Worm (Caenorhabditis elegans): Measurements from ENCODE around the gene col-104.

DNA sequence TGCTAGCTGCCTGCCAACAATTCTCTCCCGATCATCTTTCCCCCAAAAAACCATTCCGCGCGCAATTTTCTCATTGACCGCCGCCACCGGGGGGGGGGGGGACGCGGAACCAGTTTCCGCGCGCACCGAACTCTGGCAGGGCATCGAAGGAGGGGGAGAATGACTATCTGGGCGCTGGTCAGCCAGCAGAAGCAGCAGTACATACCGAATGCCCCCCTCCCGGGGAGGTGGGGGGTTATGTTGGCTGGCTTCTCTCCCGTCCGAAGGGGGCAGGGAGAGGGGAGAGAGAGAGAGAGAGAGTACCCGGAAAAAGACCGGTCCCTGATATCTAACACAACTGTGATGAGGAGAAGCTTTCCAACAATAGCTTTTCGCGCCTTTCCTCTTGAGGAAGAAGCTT lies 22.6 kb upstream of the col-104 start:
- TF ChIP-seq pha-4 (tag; optimal IDR thresholded peaks at IDR 0.05), result no peak
- TF ChIP-seq ztf-16 (tag; optimal IDR thresholded peaks at IDR 0.05), result no peak
- no peak for TF ChIP-seq lin-11 (tag; optimal IDR thresholded peaks at IDR 0.05)
- no peak for TF ChIP-seq fkh-10 (GFP tag; optimal IDR thresholded peaks at IDR 0.05)
- no peak for TF ChIP-seq elt-2 (tag; optimal IDR thresholded peaks at IDR 0.05)
- no peak for TF ChIP-seq ref-2 (tag; optimal IDR thresholded peaks at IDR 0.05)
- no peak for TF ChIP-seq ama-1 (optimal IDR thresholded peaks at IDR 0.05)
- TF ChIP-seq unc-86 (tag; optimal IDR thresholded peaks at IDR 0.05), result no peak
